Worm (Caenorhabditis elegans) whole organism, early embryonic: ENCODE results near the gene Y40A1A.3.

ENCODE experiments used
- B0310.2 ChIP-seq: sonication (generic microtip); optimal IDR thresholded peaks from 2 replicates; lab custom pipeline; 2016; ENCODE audit warnings: mild to moderate bottlenecking, missing genetic modification characterization, missing compliant biosample characterization
- ama-1 ChIP-seq: fragments of 150-350 bp; optimal IDR thresholded peaks from 2 replicates; lab custom pipeline; 2014
- ceh-36 ChIP-seq: sonication (generic microtip); optimal IDR thresholded peaks from 2 replicates; lab custom pipeline; 2016; ENCODE audit warnings: missing genetic modification characterization, inconsistent platforms, missing compliant biosample characterization
- ets-7 ChIP-seq: sonication (generic microtip); optimal IDR thresholded peaks from 2 replicates; lab custom pipeline; 2016; ENCODE audit warnings: missing genotype, missing genetic modification characterization, missing compliant biosample characterization
- hmbx-1 ChIP-seq: sonication (generic microtip); optimal IDR thresholded peaks from 2 replicates; lab custom pipeline; 2016; ENCODE audit warnings: mild to moderate bottlenecking, missing genetic modification characterization, missing compliant biosample characterization
- tbx-11 ChIP-seq: fragments of 200-800 bp; sonication (Bioruptor generic); IDR thresholded peaks from 2 replicates; pipeline ENCODE4 v1.3.6; 2022; ENCODE audit warnings: missing genetic modification characterization, missing compliant biosample characterization

- no peak for TF ChIP-seq ceh-36 (tag; lab: Kevin White, UChicago)
- no peak for TF ChIP-seq ama-1
- TF ChIP-seq hmbx-1 = no peak
- TF ChIP-seq tbx-11 (GFP tag; lab: Robert Waterston, UW) = no peak
- TF ChIP-seq ets-7 (tag; lab: Kevin White, UChicago) = no peak
- no peak for TF ChIP-seq B0310.2 (tag; lab: Kevin White, UChicago)
Measured at ce11 chrX:1960895-1961715, 36.7 kb downstream of the Y40A1A.3 start.
